Worm (Caenorhabditis elegans): ENCODE results near the gene nfu-1.
A peak's percentile ranks its signal among the peaks of the same experiment; 100 is the strongest.

Gene nfu-1

ce11 chrIV:10366018-10366417 lies 21.2 kb upstream of the nfu-1 start, which contains the start of gene sir-2.1:
sir-2.1 (minus strand) TSS chrIV:10366229.
- no peak for TF ChIP-seq aptf-3 (GFP tag; IDR thresholded peaks at IDR 0.05)
- peak; percentile 11 for TF ChIP-seq xnd-1 (tag; optimal IDR thresholded peaks at IDR 0.05)
- no peak for TF ChIP-seq lin-35 (GFP tag; optimal IDR thresholded peaks at IDR 0.05)
- TF ChIP-seq mes-4 (tag; optimal IDR thresholded peaks at IDR 0.05) = no peak
- no peak for TF ChIP-seq lin-54 (GFP tag; optimal IDR thresholded peaks at IDR 0.05)
- TF ChIP-seq ceh-27 (GFP tag; optimal IDR thresholded peaks at IDR 0.05) = no peak
- no peak for TF ChIP-seq zim-3 (tag; optimal IDR thresholded peaks at IDR 0.05)
- TF ChIP-seq attf-3 (GFP tag; conservative IDR thresholded peaks at IDR 0.05) = no peak
- no peak for TF ChIP-seq B0336.3 (GFP tag; IDR thresholded peaks at IDR 0.05)
- TF ChIP-seq hlh-12 (tag; optimal IDR thresholded peaks at IDR 0.05) = no peak
- TF ChIP-seq F22D6.2 (tag; optimal IDR thresholded peaks at IDR 0.05) = no peak
- peak in 1 of 2 experiments; percentile 20 for TF ChIP-seq let-607 (tag; optimal IDR thresholded peaks at IDR 0.05)
- TF ChIP-seq egrh-3 (GFP tag; IDR thresholded peaks at IDR 0.05) = no peak
- no peak for TF ChIP-seq snpc-1.3 (tag; optimal IDR thresholded peaks at IDR 0.05; ENCODE audit: insufficient read depth)
- 0 out of 2 replicates have a peak, but pooled peaks have one; percentile 40 for TF ChIP-seq hsf-1 (GFP tag; IDR thresholded peaks at IDR 0.05)
- peak; percentile 26 for TF ChIP-seq lsl-1 (GFP tag; optimal IDR thresholded peaks at IDR 0.05)
- TF ChIP-seq unc-62 (GFP tag; optimal IDR thresholded peaks at IDR 0.05) = no peak
- no peak for TF ChIP-seq ztf-26 (tag; optimal IDR thresholded peaks at IDR 0.05)
- TF ChIP-seq ama-1 (optimal IDR thresholded peaks at IDR 0.05) = no peak
- TF ChIP-seq ama-1 (GFP tag; optimal IDR thresholded peaks at IDR 0.05) = no peak
- TF ChIP-seq F49E8.2 (tag; optimal IDR thresholded peaks at IDR 0.05; ENCODE audit: insufficient read depth) = no peak
- TF ChIP-seq nhr-27 (tag; optimal IDR thresholded peaks at IDR 0.05) = no peak
- peak; percentile 42; the same call in 1 of the 2 replicates for TF ChIP-seq ekl-4 (GFP tag; IDR thresholded peaks at IDR 0.05)
- no peak for TF ChIP-seq Y53F4B.3 (GFP tag; IDR thresholded peaks at IDR 0.05)
- no peak for TF ChIP-seq pha-4 (tag; optimal IDR thresholded peaks at IDR 0.05)
- no peak for TF ChIP-seq fkh-3 (tag; optimal IDR thresholded peaks at IDR 0.05)
- TF ChIP-seq B0035.1 (tag; optimal IDR thresholded peaks at IDR 0.05) = no peak
- TF ChIP-seq sdz-38 (tag; optimal IDR thresholded peaks at IDR 0.05) = no peak
- TF ChIP-seq ZK185.1 (tag; optimal IDR thresholded peaks at IDR 0.05; ENCODE audit: poor library complexity, severe bottlenecking) = no peak
- peak; percentile 51 for TF ChIP-seq attf-6 (GFP tag; IDR thresholded peaks at IDR 0.05)
- TF ChIP-seq ztf-22 (GFP tag; optimal IDR thresholded peaks at IDR 0.05) = no peak
- no peak for TF ChIP-seq F55B11.4 (tag; optimal IDR thresholded peaks at IDR 0.05; ENCODE audit: borderline replicate concordance, insufficient read depth)
- TF ChIP-seq F10E7.11 (tag; optimal IDR thresholded peaks at IDR 0.05) = no peak
- TF ChIP-seq rcor-1 (GFP tag; IDR thresholded peaks at IDR 0.05) = 0 out of 2 replicates have a peak, but pooled peaks have one; percentile 25
- no peak for TF ChIP-seq lag-1 (GFP tag; IDR thresholded peaks at IDR 0.05)
- TF ChIP-seq ceh-79 (tag; optimal IDR thresholded peaks at IDR 0.05) = peak; percentile 37
- no peak for TF ChIP-seq C17E4.6 (GFP tag; IDR thresholded peaks at IDR 0.05)
- TF ChIP-seq ztf-28 (GFP tag; IDR thresholded peaks at IDR 0.05) = no peak
- peak; percentile 18 for TF ChIP-seq tlf-1 (GFP tag; optimal IDR thresholded peaks at IDR 0.05)
- no peak for TF ChIP-seq T07F8.4 (tag; optimal IDR thresholded peaks at IDR 0.05)
- TF ChIP-seq madf-8 (GFP tag; conservative IDR thresholded peaks at IDR 0.05) = no peak
- no peak for TF ChIP-seq F57C9.4 (tag; optimal IDR thresholded peaks at IDR 0.05)
- peak; percentile 91 for TF ChIP-seq ztf-18 (tag; optimal IDR thresholded peaks at IDR 0.05)
- TF ChIP-seq K12H6.12 (tag; optimal IDR thresholded peaks at IDR 0.05) = no peak
- no peak for TF ChIP-seq sea-2 (GFP tag; IDR thresholded peaks at IDR 0.05)
- no peak for TF ChIP-seq bed-1 (GFP tag; IDR thresholded peaks at IDR 0.05)
- TF ChIP-seq K11D2.4 (GFP tag; IDR thresholded peaks at IDR 0.05) = no peak
- peak; percentile 35 for TF ChIP-seq snpc-3.4 (tag; optimal IDR thresholded peaks at IDR 0.05)
- peak; percentile 40; the same call in 1 of the 2 replicates for TF ChIP-seq pbrm-1 (GFP tag; IDR thresholded peaks at IDR 0.05)

All from whole organism, young adult.